Fruit fly (Drosophila melanogaster): ENCODE measurements around the gene pll.

Gene pll

dm6 chr3R:27208724-27209343, 44.1 kb downstream of the pll start (continued):
- TF ChIP-seq NfI (GFP tag; optimal IDR thresholded peaks at IDR 0.05) (no peak), Meics (GFP tag; optimal IDR thresholded peaks at IDR 0.05) (peak; percentile 35), tx (GFP tag; optimal IDR thresholded peaks at IDR 0.05) (no peak), lab (GFP tag; optimal IDR thresholded peaks at IDR 0.05) (peak; percentile 56), pb (GFP tag; optimal IDR thresholded peaks at IDR 0.05) (no peak), C15 (GFP tag; IDR thresholded peaks at IDR 0.05) (no peak), insv (GFP tag; optimal IDR thresholded peaks at IDR 0.05) (no peak), CG16813 (GFP tag; IDR thresholded peaks at IDR 0.05; ENCODE audit: partially characterized antibody) (no peak), Xbp1 (GFP tag; optimal IDR thresholded peaks at IDR 0.05) (no peak), br (optimal IDR thresholded peaks at IDR 0.05) (no peak), Hmx (GFP tag; optimal IDR thresholded peaks at IDR 0.05) (no peak), Sox100B (GFP tag; optimal IDR thresholded peaks at IDR 0.05) (peak; percentile 80), Side (GFP tag; optimal IDR thresholded peaks at IDR 0.05) (peak; percentile 48), Optix (GFP tag; IDR thresholded peaks at IDR 0.05) (no peak), vfl (GFP tag; optimal IDR thresholded peaks at IDR 0.05) (no peak), so (GFP tag; IDR thresholded peaks at IDR 0.05) (peak; percentile 47; the same call in 1 of the 3 replicates), CG13424 (tag; optimal IDR thresholded peaks at IDR 0.05) (peak; percentile 22), Myb (GFP tag; optimal IDR thresholded peaks at IDR 0.05) (no peak), CG15269 (tag; optimal IDR thresholded peaks at IDR 0.05) (peak; percentile 7), fd96Cb (tag; optimal IDR thresholded peaks at IDR 0.05) (peak; percentile 0), CG17912 (GFP tag; optimal IDR thresholded peaks at IDR 0.05) (no peak), da (GFP tag; optimal IDR thresholded peaks at IDR 0.05) (no peak), caup (GFP tag; optimal IDR thresholded peaks at IDR 0.05; ENCODE audit: severe bottlenecking) (peak; percentile 52), Xrp1 (GFP tag; IDR thresholded peaks at IDR 0.05) (peak; percentile 68; the same call in 1 of the 2 replicates), CG14860 (GFP tag; IDR thresholded peaks at IDR 0.05; ENCODE audit: partially characterized antibody) (no peak), Hr78 (GFP tag; optimal IDR thresholded peaks at IDR 0.05) (no peak), CG6175 (GFP tag; IDR thresholded peaks at IDR 0.05) (no peak), salm (tag; optimal IDR thresholded peaks at IDR 0.05) (peak; percentile 19), Bgb (GFP tag; IDR thresholded peaks at IDR 0.05; ENCODE audit: partially characterized antibody) (no peak), PHDP (tag; optimal IDR thresholded peaks at IDR 0.05) (peak; percentile 18), CG17361 (GFP tag; IDR thresholded peaks at IDR 0.05) (0 out of 3 replicates have a peak, but pooled peaks have one; percentile 12), Deaf1 (tag; optimal IDR thresholded peaks at IDR 0.05) (no peak), oc (tag; optimal IDR thresholded peaks at IDR 0.05) (no peak), sim (GFP tag; IDR thresholded peaks at IDR 0.05) (peak; percentile 63; the same call in 1 of the 2 replicates), Elba2 (GFP tag; optimal IDR thresholded peaks at IDR 0.05) (no peak), CG9797 (GFP tag; optimal IDR thresholded peaks at IDR 0.05) (no peak), exex (tag; optimal IDR thresholded peaks at IDR 0.05) (no peak), D19A (tag; optimal IDR thresholded peaks at IDR 0.05) (no peak), croc (GFP tag; conservative IDR thresholded peaks at IDR 0.05) (no peak), CG7786 (GFP tag; optimal IDR thresholded peaks at IDR 0.05) (no peak), CG4404 (GFP tag; IDR thresholded peaks at IDR 0.05) (peak; percentile 22; the same call in 1 of the 2 replicates), NC2α (GFP tag; optimal IDR thresholded peaks at IDR 0.05) (no peak), CG10431 (GFP tag; optimal IDR thresholded peaks at IDR 0.05) (peak; percentile 10), nerfin-1 (tag; optimal IDR thresholded peaks at IDR 0.05) (peak; percentile 40), CG7271 (tag; optimal IDR thresholded peaks at IDR 0.05) (peak; percentile 76), CG8944 (GFP tag; optimal IDR thresholded peaks at IDR 0.05) (peak; percentile 17), TFAM (GFP tag; optimal IDR thresholded peaks at IDR 0.05) (no peak), ems (GFP tag; optimal IDR thresholded peaks at IDR 0.05) (no peak), CG7745 (tag; optimal IDR thresholded peaks at IDR 0.05) (peak; percentile 32), sens (GFP tag) (peak; percentile 86)

All from whole organism, embryonic.